Worm (Caenorhabditis elegans) whole organism, young adult: ENCODE measurements around the gene F47B7.4.

Experiments
- C06A6.2 ChIP-seq: fragments of 200-800 bp; sonication (Bioruptor generic); conservative IDR thresholded peaks from 2 replicates; pipeline ENCODE4 v1.3.6; 2022; ENCODE audit warnings: missing genetic modification characterization, missing compliant biosample characterization
- F23B12.7 ChIP-seq: sonication (generic microtip); optimal IDR thresholded peaks from 2 replicates; lab custom pipeline; 2017; ENCODE audit warnings: missing genetic modification characterization, mild to moderate bottlenecking, missing compliant biosample characterization, antibody characterized with exemption, moderate library complexity; ENCODE audit not compliant: insufficient read depth
- F49E8.2 ChIP-seq: sonication (generic microtip); optimal IDR thresholded peaks from 3 replicates; lab custom pipeline; 2017; ENCODE audit warnings: missing genetic modification characterization, mild to moderate bottlenecking, missing compliant biosample characterization, antibody characterized with exemption, moderate library complexity; ENCODE audit not compliant: insufficient read depth
- F57A8.1 ChIP-seq: fragments of 200-800 bp; sonication (Bioruptor generic); optimal IDR thresholded peaks from 2 replicates; lab custom pipeline; 2018; ENCODE audit warnings: mild to moderate bottlenecking, missing genetic modification characterization, moderate library complexity, missing compliant biosample characterization
- F57C9.4 ChIP-seq: sonication (generic microtip); optimal IDR thresholded peaks from 2 replicates; lab custom pipeline; 2017; ENCODE audit warnings: mild to moderate bottlenecking, missing genetic modification characterization, missing compliant biosample characterization
- K12H6.12 ChIP-seq: fragments of 200-800 bp; sonication (Bioruptor generic); optimal IDR thresholded peaks from 2 replicates; lab custom pipeline; 2018; ENCODE audit warnings: mild to moderate bottlenecking, missing genetic modification characterization, missing compliant biosample characterization
- Y53G8AR.9 ChIP-seq: fragments of 200-800 bp; sonication (Bioruptor generic); conservative IDR thresholded peaks from 2 replicates; pipeline ENCODE4 v1.3.6; 2022; ENCODE audit warnings: missing genetic modification reagents, missing genetic modification characterization, missing compliant biosample characterization
- Y56A3A.18 ChIP-seq: fragments of 200-800 bp; sonication (Bioruptor generic); IDR thresholded peaks from 2 replicates; pipeline ENCODE4 v1.3.6; 2022; ENCODE audit warnings: missing genetic modification reagents, missing genetic modification characterization, missing compliant biosample characterization
- ZK185.1 ChIP-seq: sonication (generic microtip); optimal IDR thresholded peaks from 2 replicates; lab custom pipeline; 2016; ENCODE audit warnings: mild to moderate bottlenecking, missing genetic modification characterization, missing compliant biosample characterization; ENCODE audit not compliant: poor library complexity, severe bottlenecking
- attf-3 ChIP-seq: fragments of 200-800 bp; sonication (Bioruptor generic); conservative IDR thresholded peaks from 2 replicates; pipeline ENCODE4 v1.3.6; 2022; ENCODE audit warnings: missing genetic modification reagents, missing genetic modification characterization, missing compliant biosample characterization
- bed-1 ChIP-seq: fragments of 200-800 bp; sonication (Bioruptor generic); IDR thresholded peaks from 2 replicates; pipeline ENCODE4 v1.3.6; 2022; ENCODE audit warnings: missing genetic modification reagents, missing genetic modification characterization, missing compliant biosample characterization
- ccch-3 ChIP-seq: fragments of 200-800 bp; sonication (Bioruptor generic); optimal IDR thresholded peaks from 2 replicates; lab custom pipeline; 2018; ENCODE audit warnings: mild to moderate bottlenecking, missing genetic modification characterization, missing compliant biosample characterization
- ceh-27 ChIP-seq: fragments of 200-800 bp; sonication (Bioruptor generic); optimal IDR thresholded peaks from 2 replicates; lab custom pipeline; 2018; ENCODE audit warnings: mild to moderate bottlenecking, missing genetic modification characterization, moderate library complexity, missing compliant biosample characterization
- die-1 ChIP-seq: sonication (generic microtip); optimal IDR thresholded peaks from 2 replicates; lab custom pipeline; 2016; ENCODE audit warnings: missing genotype, mild to moderate bottlenecking, missing genetic modification characterization, missing compliant biosample characterization
- dox-1 ChIP-seq: fragments of 200-800 bp; sonication (Bioruptor generic); IDR thresholded peaks from 2 replicates; pipeline ENCODE4 v1.3.6; 2022; ENCODE audit warnings: missing genetic modification reagents, missing genetic modification characterization, missing compliant biosample characterization
- egl-18 ChIP-seq: fragments of 200-800 bp; sonication (Bioruptor generic); IDR thresholded peaks from 2 replicates; pipeline ENCODE4 v1.3.6; 2022; ENCODE audit warnings: missing genetic modification reagents, missing genetic modification characterization, missing compliant biosample characterization
- egrh-3 ChIP-seq: fragments of 200-800 bp; sonication (Bioruptor generic); IDR thresholded peaks from 2 replicates; pipeline ENCODE4 v1.3.6; 2022; ENCODE audit warnings: missing genetic modification reagents, missing genetic modification characterization, missing compliant biosample characterization
- hlh-26 ChIP-seq: fragments of 200-800 bp; sonication (Bioruptor generic); conservative IDR thresholded peaks from 2 replicates; pipeline ENCODE4 v1.3.6; 2022; ENCODE audit warnings: missing genetic modification reagents, missing genetic modification characterization, missing compliant biosample characterization
- hmg-1.2 ChIP-seq: fragments of 200-800 bp; sonication (Bioruptor generic); IDR thresholded peaks from 2 replicates; pipeline ENCODE4 v1.3.6; 2022; ENCODE audit warnings: missing genetic modification reagents, missing genetic modification characterization, missing compliant biosample characterization
- lin-35 ChIP-seq, 3 experiments: fragments of 150-350 bp in 2 of 3; sonication (generic microtip) in 1 of 3; optimal IDR thresholded peaks; 2 replicates each; lab custom pipeline; 2014 to 2018; ENCODE audit warnings: missing biosample characterization in 3 of 3, missing genetic modification characterization in 3 of 3, missing genetic modification reagents in 3 of 3
- lin-40 ChIP-seq: sonication (generic microtip); optimal IDR thresholded peaks from 2 replicates; lab custom pipeline; 2016; ENCODE audit warnings: missing genetic modification characterization, mild to moderate bottlenecking, missing compliant biosample characterization, missing genotype, missing genetic modification reagents
- lin-54 ChIP-seq: fragments of 200-800 bp; sonication (Bioruptor generic); optimal IDR thresholded peaks from 2 replicates; lab custom pipeline; 2018; ENCODE audit warnings: mild to moderate bottlenecking, missing genetic modification characterization, missing compliant biosample characterization
- madf-6 ChIP-seq: fragments of 200-800 bp; sonication (Bioruptor generic); IDR thresholded peaks from 2 replicates; pipeline ENCODE4 v1.3.6; 2022; ENCODE audit warnings: missing genetic modification reagents, missing genetic modification characterization, missing compliant biosample characterization
- mcd-1 ChIP-seq: fragments of 200-800 bp; sonication (Bioruptor generic); IDR thresholded peaks from 2 replicates; pipeline ENCODE4 v1.3.6; 2022; ENCODE audit warnings: missing genetic modification reagents, missing genetic modification characterization, missing compliant biosample characterization
- nfyb-1 ChIP-seq: fragments of 200-800 bp; sonication (Bioruptor generic); IDR thresholded peaks from 2 replicates; pipeline ENCODE4 v1.3.6; 2022; ENCODE audit warnings: missing genetic modification reagents, missing genetic modification characterization, missing compliant biosample characterization
- nhr-80 ChIP-seq: sonication (generic microtip); optimal IDR thresholded peaks from 2 replicates; lab custom pipeline; 2016; ENCODE audit warnings: missing genetic modification characterization, missing compliant biosample characterization
- pbrm-1 ChIP-seq: fragments of 200-800 bp; sonication (Bioruptor generic); IDR thresholded peaks from 2 replicates; pipeline ENCODE4 v1.3.6; 2022; ENCODE audit warnings: missing genetic modification reagents, missing genetic modification characterization, missing compliant biosample characterization
- rcor-1 ChIP-seq: fragments of 200-800 bp; sonication (Bioruptor generic); IDR thresholded peaks from 2 replicates; pipeline ENCODE4 v1.3.6; 2022; ENCODE audit warnings: missing genetic modification reagents, missing genetic modification characterization, missing compliant biosample characterization
- snpc-4 ChIP-seq, 5 experiments: fragments of 150-350 bp in 1 of 5; sonication (generic microtip) in 4 of 5; optimal IDR thresholded peaks; 2 replicates each; lab custom pipeline; 2014 to 2018; ENCODE audit warnings: missing genetic modification characterization in 5 of 5, missing biosample characterization in 3 of 5, antibody characterized with exemption in 2 of 5, mild to moderate bottlenecking in 2 of 5, missing compliant biosample characterization in 2 of 5, missing genotype in 2 of 5, moderate library complexity in 2 of 5, missing genetic modification reagents in 1 of 5
- somi-1 ChIP-seq: fragments of 200-800 bp; sonication (Bioruptor generic); optimal IDR thresholded peaks from 2 replicates; lab custom pipeline; 2018; ENCODE audit warnings: mild to moderate bottlenecking, missing genetic modification characterization, missing compliant biosample characterization
- tbp1 ChIP-seq: fragments of 200-800 bp; sonication (Bioruptor generic); optimal IDR thresholded peaks from 2 replicates; lab custom pipeline; 2018; ENCODE audit warnings: mild to moderate bottlenecking, missing genetic modification characterization, missing compliant biosample characterization
- tlf-1 ChIP-seq: fragments of 200-800 bp; sonication (Bioruptor generic); optimal IDR thresholded peaks from 2 replicates; lab custom pipeline; 2018; ENCODE audit warnings: mild to moderate bottlenecking, missing genetic modification characterization, missing compliant biosample characterization
- unc-130 ChIP-seq: sonication (generic microtip); optimal IDR thresholded peaks from 2 replicates; lab custom pipeline; 2016; ENCODE audit warnings: missing genetic modification reagents, missing genetic modification characterization, missing compliant biosample characterization
- zfh-2 ChIP-seq: fragments of 200-800 bp; sonication (Bioruptor generic); conservative IDR thresholded peaks from 2 replicates; pipeline ENCODE4 v1.3.6; 2022; ENCODE audit warnings: missing genetic modification reagents, missing genetic modification characterization, missing compliant biosample characterization
- ztf-18 ChIP-seq: sonication (generic microtip); optimal IDR thresholded peaks from 2 replicates; lab custom pipeline; 2016; ENCODE audit warnings: missing genotype, mild to moderate bottlenecking, missing genetic modification characterization, missing compliant biosample characterization
- ztf-25 ChIP-seq: fragments of 200-800 bp; sonication (Bioruptor generic); IDR thresholded peaks from 2 replicates; pipeline ENCODE4 v1.3.6; 2022; ENCODE audit warnings: missing genetic modification reagents, missing genetic modification characterization, missing compliant biosample characterization

F47B7.4 gene

ce11 chrX:3803314-3803713 lies 36.9 kb upstream of the F47B7.4 start, which contains the start of gene F35A5.8:
F35A5.8 (minus strand) TSS chrX:3803464.
- TF ChIP-seq lin-54 (peak; percentile 37), Y56A3A.18 (GFP tag; lab: Robert Waterston, UW) (0 out of 2 replicates have a peak, but pooled peaks have one; percentile 12), Y53G8AR.9 (0 out of 2 replicates have a peak, but pooled peaks have one; percentile 36), hmg-1.2 (GFP tag; lab: Robert Waterston, UW) (peak; percentile 32), die-1 (tag; lab: Kevin White, UChicago) (no peak), K12H6.12 (tag; lab: Kevin White, UChicago) (peak; percentile 16), lin-40 (tag; lab: Kevin White, UChicago) (no peak), somi-1 (no peak), F57C9.4 (no peak), unc-130 (no peak), ZK185.1 (tag; lab: Kevin White, UChicago) (no peak), nhr-80 (tag; lab: Kevin White, UChicago) (peak; percentile 54), mcd-1 (GFP tag; lab: Robert Waterston, UW) (peak; percentile 48), rcor-1 (0 out of 2 replicates have a peak, but pooled peaks have one; percentile 11), pbrm-1 (GFP tag; lab: Robert Waterston, UW) (0 out of 2 replicates have a peak, but pooled peaks have one; percentile 19), snpc-4 (GFP tag; optimal IDR thresholded peaks at IDR 0.05; lab: Kevin White, UChicago) (no peak), snpc-4 (tag; optimal IDR thresholded peaks at IDR 0.05; lab: Kevin White, UChicago) (peak in 2 of 4 experiments; percentile 44 to 53), tbp1 (peak; percentile 30), attf-3 (GFP tag; lab: Robert Waterston, UW) (no peak), ceh-27 (GFP tag; lab: Kevin White, UChicago) (peak; percentile 7), ztf-18 (tag; lab: Kevin White, UChicago) (peak; percentile 94), F23B12.7 (tag; lab: Kevin White, UChicago) (no peak), dox-1 (GFP tag; lab: Robert Waterston, UW) (0 out of 2 replicates have a peak, but pooled peaks have one; percentile 39), lin-35 (GFP tag; optimal IDR thresholded peaks at IDR 0.05; lab: Kevin White, UChicago) (peak in 1 of 3 experiments; percentile 70), F57A8.1 (no peak)

- TF ChIP-seq madf-6 (GFP tag; lab: Robert Waterston, UW) (no peak), bed-1 (GFP tag; lab: Robert Waterston, UW) (no peak), zfh-2 (GFP tag; lab: Robert Waterston, UW) (peak; percentile 74), nfyb-1 (GFP tag; lab: Robert Waterston, UW) (0 out of 2 replicates have a peak, but pooled peaks have one; percentile 35)
These were observed 36.3 kb upstream of the F47B7.4 start for ce11 chrX:3802743-3803142.

ce11 chrX:3798288-3798687 lies 31.8 kb upstream of the F47B7.4 start:
- TF ChIP-seq hlh-26: no peak
- TF ChIP-seq egl-18 (GFP tag; lab: Robert Waterston, UW): no peak
- TF ChIP-seq tlf-1 (GFP tag; lab: Kevin White, UChicago): no peak
- peak; percentile 65 for TF ChIP-seq zfh-2 (GFP tag; lab: Robert Waterston, UW)
- TF ChIP-seq ccch-3 (GFP tag; lab: Kevin White, UChicago): no peak
- no peak for TF ChIP-seq C06A6.2 (GFP tag; lab: Robert Waterston, UW)
- TF ChIP-seq ztf-25 (GFP tag; lab: Robert Waterston, UW): no peak
- 0 out of 2 replicates have a peak, but pooled peaks have one; percentile 9 for TF ChIP-seq egrh-3 (GFP tag; lab: Robert Waterston, UW)
- no peak for TF ChIP-seq F49E8.2 (tag; lab: Kevin White, UChicago)
- TF ChIP-seq, all 124 proteins: peak for 2
